Fruit fly (Drosophila melanogaster) whole organism, adult: ENCODE results near the gene CG9171.

ENCODE experiments used
- CG11617 ChIP-seq: fragments of 200-800 bp; sonication (Bioruptor generic); optimal IDR thresholded peaks from 2 replicates; lab custom pipeline; 2017; ENCODE audit warnings: mild to moderate bottlenecking, missing biosample characterization, missing genetic modification reagents, missing genetic modification characterization
- CG12768 ChIP-seq: fragments of 200-800 bp; sonication (Bioruptor generic); optimal IDR thresholded peaks from 2 replicates; lab custom pipeline; 2017; ENCODE audit warnings: missing biosample characterization, missing genetic modification characterization, mild to moderate bottlenecking, moderate library complexity, missing genetic modification reagents
- CG14711 ChIP-seq: fragments of 200-800 bp; sonication (Bioruptor generic); optimal IDR thresholded peaks from 2 replicates; lab custom pipeline; 2018; ENCODE audit warnings: missing biosample characterization, mild to moderate bottlenecking, missing genetic modification characterization, moderate library complexity
- CG7045 ChIP-seq: fragments of 200-800 bp; sonication (Bioruptor generic); optimal IDR thresholded peaks from 2 replicates; lab custom pipeline; 2017; ENCODE audit warnings: missing biosample characterization, mild to moderate bottlenecking, missing genetic modification characterization
- CG7101 ChIP-seq: fragments of 200-800 bp; sonication (Bioruptor generic); optimal IDR thresholded peaks from 2 replicates; lab custom pipeline; 2018; ENCODE audit warnings: missing biosample characterization, mild to moderate bottlenecking, missing genetic modification characterization, moderate library complexity
- Clk ChIP-seq: fragments of 200-800 bp; sonication (Bioruptor generic); optimal IDR thresholded peaks from 2 replicates; lab custom pipeline; 2017; ENCODE audit warnings: missing biosample characterization, missing genetic modification characterization
- Crg-1 ChIP-seq: fragments of 200-800 bp; sonication (Bioruptor generic); optimal IDR thresholded peaks from 2 replicates; lab custom pipeline; 2016; ENCODE audit warnings: missing biosample characterization, missing genetic modification characterization
- Hr96 ChIP-seq: fragments of 200-800 bp; sonication (Bioruptor generic); optimal IDR thresholded peaks from 2 replicates; lab custom pipeline; 2016; ENCODE audit warnings: missing biosample characterization, missing genetic modification characterization
- kay ChIP-seq: fragments of 200-800 bp; sonication (Bioruptor generic); peaks from one replicate; lab custom pipeline; 2016; ENCODE audit warnings: missing biosample characterization, missing genetic modification characterization, borderline replicate concordance
- ovo ChIP-seq: fragments of 200-800 bp; sonication (Bioruptor generic); optimal IDR thresholded peaks from 2 replicates; lab custom pipeline; 2016; ENCODE audit warnings: missing biosample characterization, missing genetic modification characterization
- pad ChIP-seq: fragments of 200-800 bp; sonication (Bioruptor generic); optimal IDR thresholded peaks from 3 replicates; lab custom pipeline; 2017; ENCODE audit warnings: missing biosample characterization, missing genetic modification characterization, mild to moderate bottlenecking, moderate library complexity, missing genetic modification reagents
- toe ChIP-seq: fragments of 200-800 bp; sonication (Bioruptor generic); optimal IDR thresholded peaks from 2 replicates; lab custom pipeline; 2016; ENCODE audit warnings: missing biosample characterization, missing genetic modification characterization

DNA sequence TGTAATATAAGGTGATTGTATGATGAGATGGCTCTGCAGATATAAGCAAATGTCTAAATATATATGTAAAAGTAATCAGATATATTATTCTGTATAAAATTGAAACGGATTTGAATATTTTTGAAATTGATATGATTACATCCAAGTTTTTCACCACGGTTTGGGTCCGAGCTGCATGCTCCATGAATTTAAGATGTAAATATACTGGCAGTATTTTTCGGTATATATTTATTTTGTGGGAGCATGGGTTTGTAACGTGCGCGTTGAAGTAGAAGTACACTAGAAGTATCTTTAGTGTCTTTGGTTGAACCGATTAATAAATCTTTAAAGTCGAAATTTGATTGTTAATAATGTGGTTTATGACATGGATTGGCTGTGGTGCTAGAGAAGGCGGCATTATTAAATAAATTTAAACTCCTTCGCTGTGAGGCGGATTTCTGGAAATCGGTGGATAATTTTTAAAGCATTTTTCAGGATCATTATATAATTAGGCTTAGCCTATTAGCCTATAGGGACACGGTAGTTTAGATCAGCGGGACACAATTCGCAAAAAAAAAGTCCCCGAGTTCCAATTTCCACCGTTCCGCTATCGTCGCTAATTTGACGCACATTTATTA, 76.1 kb downstream of the CG9171 start:
- TF ChIP-seq Crg-1 (GFP tag; lab: Kevin White, UChicago) (no peak), toe (GFP tag; lab: Kevin White, UChicago) (no peak), CG11617 (GFP tag; lab: Kevin White, UChicago) (no peak), pad (GFP tag; lab: Kevin White, UChicago) (no peak), ovo (GFP tag; lab: Kevin White, UChicago) (no peak), Clk (GFP tag; lab: Kevin White, UChicago) (no peak), Hr96 (GFP tag; lab: Kevin White, UChicago) (no peak), CG7101 (no peak), CG12768 (no peak), kay (GFP tag; lab: Kevin White, UChicago) (no peak), CG14711 (tag; lab: Kevin White, UChicago) (no peak), CG7045 (GFP tag; lab: Kevin White, UChicago) (no peak)
